Worm (Caenorhabditis elegans) whole organism, L4/young adult: ENCODE measurements around the gene col-156.
"Not testable (repeated sequence)": the region's sequence is repeated elsewhere in the genome, so short reads cannot be mapped to it uniquely, and the experiment has no call there.

Experiments used
- W03F9.2 ChIP-seq: fragments of 150-350 bp; optimal IDR thresholded peaks from 2 replicates; lab custom pipeline; 2014; ENCODE audit warnings: missing biosample characterization, missing genetic modification characterization
- dao-5 ChIP-seq: sonication (generic microtip); optimal IDR thresholded peaks from 2 replicates; lab custom pipeline; 2016; ENCODE audit warnings: missing genotype, missing genetic modification characterization, moderate library complexity, missing compliant biosample characterization
- him-1 ChIP-seq: sonication (generic microtip); optimal IDR thresholded peaks from 2 replicates; lab custom pipeline; 2016; ENCODE audit warnings: missing genotype, missing genetic modification reagents, missing genetic modification characterization, missing compliant biosample characterization

col-156 gene

DNA sequence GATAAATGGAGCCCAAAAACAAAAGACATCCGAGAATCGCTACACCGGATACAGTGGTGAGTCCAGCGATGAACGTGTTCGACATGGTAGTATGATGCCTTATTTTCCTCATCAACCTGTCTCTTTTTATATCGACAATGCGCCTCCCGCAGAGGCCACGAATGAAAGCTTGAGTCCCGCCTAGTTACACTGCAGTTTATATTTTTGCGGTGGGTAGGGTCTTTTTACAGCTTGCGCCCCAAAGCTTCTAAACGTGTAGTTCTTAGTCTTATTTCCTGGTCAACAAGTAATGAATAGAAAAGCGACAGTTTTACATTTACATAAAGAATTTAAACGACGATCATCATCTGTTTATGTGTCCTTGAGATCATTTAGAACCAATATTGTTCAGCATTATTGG lies at the start of gene col-156:
Gene col-156 (minus strand): TSS at position 101 of the 400 bp plus-strand sequence.
- TF ChIP-seq dao-5 (no peak), W03F9.2 (tag; lab: Kevin White, UChicago) (no peak), him-1 (no peak)

DNA sequence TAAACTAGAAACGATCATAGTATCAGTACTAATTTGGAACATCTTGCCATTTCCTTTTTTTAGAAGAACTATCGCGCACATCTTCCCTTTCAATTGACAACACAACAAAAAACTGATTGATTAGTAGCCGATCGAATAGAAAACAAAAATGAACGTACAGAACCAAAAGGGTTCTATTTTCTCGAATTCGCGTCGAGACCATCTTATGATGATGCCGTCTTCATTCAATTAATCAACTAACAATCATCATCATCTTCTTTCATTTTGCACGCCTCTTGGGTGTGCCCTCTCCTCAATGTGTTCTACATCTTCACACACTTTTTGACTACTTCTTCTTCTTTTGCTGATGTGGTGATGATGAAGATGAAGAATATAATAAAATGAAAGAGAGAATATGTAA lies 49.6 kb upstream of the col-156 start:
- TF ChIP-seq him-1 (no peak), W03F9.2 (tag; lab: Kevin White, UChicago) (no peak), dao-5 (no peak)

DNA sequence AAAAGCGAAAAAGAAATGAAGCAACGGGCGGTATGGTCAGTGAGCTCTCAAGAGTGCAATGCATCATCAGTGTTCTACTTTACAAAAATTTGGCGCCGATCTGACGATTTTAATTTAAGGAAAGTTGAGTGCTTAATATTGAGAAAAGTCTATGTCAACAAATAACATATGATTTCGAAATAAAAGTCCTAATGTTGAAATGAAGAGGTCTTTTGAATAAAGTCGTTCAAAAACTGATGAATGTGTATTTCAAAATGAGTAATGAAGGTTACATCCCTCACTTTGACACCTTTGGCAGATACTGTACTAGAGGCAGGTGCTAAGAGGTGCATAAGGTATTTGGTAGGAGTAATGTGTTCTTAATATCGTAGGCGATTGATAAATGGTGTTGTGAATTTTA lies 47.3 kb upstream of the col-156 start:
- no peak for TF ChIP-seq him-1
- TF ChIP-seq dao-5: no peak
- TF ChIP-seq W03F9.2 (tag; lab: Kevin White, UChicago): no peak

- TF ChIP-seq W03F9.2 (tag; lab: Kevin White, UChicago) (no peak), dao-5 (no peak), him-1 (no peak)
Measured at ce11 chrV:11496283-11496682, 46.1 kb upstream of the col-156 start, which contains the start of gene htrl-1. TSS of gene htrl-1 (minus strand) at chrV:11496383.

- no peak for TF ChIP-seq dao-5
- TF ChIP-seq W03F9.2 (tag; lab: Kevin White, UChicago): no peak
- no peak for TF ChIP-seq him-1
Measured at ce11 chrV:11492456-11492855, 42.3 kb upstream of the col-156 start, which contains the start of gene T11F9.21. TSS of gene T11F9.21 (plus strand) at chrV:11492756.

DNA sequence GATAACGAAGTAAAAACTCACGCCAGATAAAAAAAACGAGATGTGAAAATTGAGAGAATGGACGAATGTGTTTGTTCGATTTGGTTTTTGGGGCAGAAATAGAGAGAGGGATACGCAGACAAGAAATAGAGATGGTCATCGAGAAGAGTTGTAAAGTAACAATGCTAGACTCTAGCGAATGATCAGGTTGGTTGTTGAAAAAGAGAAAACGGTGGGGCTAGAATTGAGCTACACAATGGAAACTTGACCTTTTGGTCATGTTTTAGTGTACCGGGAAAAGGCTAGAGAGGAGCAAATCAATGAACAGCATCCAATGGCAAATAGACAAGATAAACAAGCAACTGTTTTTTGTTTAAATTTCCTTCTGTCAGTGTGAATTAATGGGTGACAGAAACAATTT lies 40.2 kb upstream of the col-156 start, which contains the start of gene dhs-19:
Gene dhs-19 (minus strand): TSS at position 101 of the 400 bp plus-strand sequence.
- no peak for TF ChIP-seq dao-5
- TF ChIP-seq him-1: no peak
- TF ChIP-seq W03F9.2 (tag; lab: Kevin White, UChicago): no peak

DNA sequence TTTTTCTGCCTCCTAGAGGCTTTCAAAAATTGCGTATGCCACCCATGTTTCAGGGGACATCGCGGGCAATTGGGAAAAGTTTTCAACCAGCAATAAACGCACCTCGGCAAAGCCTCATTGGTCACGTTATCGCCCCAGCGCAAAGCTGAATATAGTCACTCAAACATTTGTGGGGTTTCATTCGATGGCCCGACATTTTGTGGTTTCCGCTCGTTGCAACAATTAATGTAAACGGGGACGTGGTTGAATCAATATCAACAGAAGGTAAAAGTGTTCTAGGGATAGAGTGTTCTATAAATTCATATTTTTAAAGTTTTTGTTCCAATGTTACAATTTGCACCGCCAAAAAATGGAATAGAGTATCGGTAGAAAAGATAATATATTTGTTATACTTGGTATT lies 38.1 kb upstream of the col-156 start:
- TF ChIP-seq dao-5 (no peak), W03F9.2 (tag; lab: Kevin White, UChicago) (no peak), him-1 (no peak)

- no peak for TF ChIP-seq W03F9.2 (tag; lab: Kevin White, UChicago)
Measured at ce11 chrV:11486680-11487079, 36.5 kb upstream of the col-156 start, which contains the start of gene T11F9.10. TSS of gene T11F9.10 (plus strand) at chrV:11486980.

- TF ChIP-seq him-1 (no peak), dao-5 (no peak), W03F9.2 (tag; lab: Kevin White, UChicago) (no peak)
Measured at ce11 chrV:11485558-11485957, 35.4 kb upstream of the col-156 start, which contains the start of gene srh-1. TSS of gene srh-1 (plus strand) at chrV:11485858.

ce11 chrV:11484404-11484803 lies 34.2 kb upstream of the col-156 start:
- TF ChIP-seq dao-5 (no peak), W03F9.2 (tag; lab: Kevin White, UChicago) (no peak), him-1 (no peak)

DNA sequence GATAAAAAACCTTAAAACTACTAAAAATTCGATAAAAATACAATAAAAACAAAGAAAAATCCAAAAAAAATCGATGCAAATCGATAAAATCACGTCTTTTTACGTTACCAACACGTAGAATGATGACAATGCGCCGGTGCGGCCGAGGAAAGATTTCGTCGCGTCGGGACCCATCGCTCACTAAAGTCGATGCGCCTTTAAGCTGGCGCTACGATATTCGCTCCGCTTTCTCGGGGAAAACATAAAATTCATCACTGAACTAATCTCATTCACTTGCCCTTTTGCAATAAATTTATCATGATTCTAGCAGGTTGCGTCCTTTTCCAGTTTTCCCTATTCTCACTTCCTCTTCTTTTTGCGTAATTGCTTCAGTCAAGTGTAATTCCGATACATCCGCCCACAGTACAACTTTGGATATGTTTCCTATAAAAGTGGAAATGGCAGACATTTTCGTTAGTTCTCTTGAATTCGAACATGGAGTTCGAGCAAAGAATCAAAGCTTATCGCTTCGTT lies 33.5 kb upstream of the col-156 start, which contains the start of gene col-157:
Gene col-157 (plus strand): TSS at position 463 of the 513 bp plus-strand sequence.
- not testable (repeated sequence) for TF ChIP-seq dao-5; him-1; W03F9.2 (tag; lab: Kevin White, UChicago)

DNA sequence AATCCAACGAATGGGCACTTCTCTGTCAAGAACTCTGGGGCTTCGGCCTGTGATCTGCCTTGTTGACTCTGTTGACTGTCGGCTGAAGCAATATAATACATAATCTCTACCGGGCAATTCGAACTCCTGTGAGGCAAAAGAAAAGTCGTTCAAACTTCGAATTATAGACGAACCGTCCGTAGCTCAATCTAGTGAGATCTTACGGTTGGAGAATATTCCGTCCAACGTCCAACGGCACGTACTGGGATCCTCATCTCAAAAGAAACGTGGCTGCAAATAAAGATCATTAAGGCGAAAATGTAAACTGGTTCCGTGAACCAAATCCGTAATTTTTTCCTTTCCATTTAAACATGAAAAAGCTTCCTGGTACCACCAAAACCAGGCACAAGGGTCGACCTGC lies 30.6 kb upstream of the col-156 start, which contains the start of gene T11F9.14:
Gene T11F9.14 (minus strand): TSS at position 101 of the 400 bp plus-strand sequence.
- not testable (repeated sequence) for TF ChIP-seq him-1; dao-5; W03F9.2 (tag; lab: Kevin White, UChicago)

DNA sequence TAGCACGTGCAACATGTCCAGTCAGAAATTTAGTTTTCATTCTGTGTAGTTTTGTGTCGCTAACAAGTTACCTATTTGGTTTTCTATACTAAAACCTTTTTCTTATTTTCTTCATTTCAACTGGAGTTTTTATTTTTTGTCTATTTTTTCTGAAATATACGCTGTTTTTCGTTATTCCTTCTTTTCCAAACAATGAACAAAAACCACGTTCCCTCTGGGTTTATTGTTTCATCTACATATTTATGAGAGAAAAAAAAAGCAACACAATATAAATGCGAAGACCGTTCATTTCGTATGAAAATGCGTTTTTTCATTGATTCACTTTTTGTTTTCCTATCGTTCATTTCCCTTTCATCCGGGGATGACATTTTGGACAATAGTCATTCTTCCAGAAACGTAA lies 29.2 kb upstream of the col-156 start, which contains the start of gene T11F9.22:
Gene T11F9.22 (plus strand): TSS at position 301 of the 400 bp plus-strand sequence.
- no peak for TF ChIP-seq dao-5
- TF ChIP-seq W03F9.2 (tag; lab: Kevin White, UChicago): no peak
- no peak for TF ChIP-seq him-1

DNA sequence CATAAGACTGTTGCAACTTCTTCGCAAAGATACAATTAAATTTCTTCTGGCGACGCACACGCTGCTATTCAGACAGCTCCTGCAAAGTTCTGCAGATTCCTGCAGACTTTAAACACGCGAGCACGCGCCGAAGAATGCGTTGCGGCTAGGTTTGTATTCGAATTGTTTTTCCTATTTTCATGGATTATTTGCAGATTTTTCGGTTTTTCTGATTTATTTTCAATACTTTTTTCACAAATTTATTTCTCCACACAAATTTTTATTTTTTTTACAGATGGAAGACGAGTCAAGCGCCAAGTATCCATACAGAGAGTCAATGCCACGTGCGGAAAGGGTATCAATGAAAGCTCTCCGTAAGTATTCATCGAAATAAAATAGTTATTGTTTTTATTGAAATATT lies 25.5 kb upstream of the col-156 start, which contains the start of gene T11F9.7:
Gene T11F9.7 (plus strand): TSS at position 301 of the 400 bp plus-strand sequence.
- TF ChIP-seq him-1; W03F9.2 (tag; lab: Kevin White, UChicago); dao-5: not testable (repeated sequence)

ce11 chrV:11474399-11474798 lies 24.2 kb upstream of the col-156 start, which contains the start of gene nas-22:
TSS of gene nas-22 (plus strand) at chrV:11474699.
- TF ChIP-seq W03F9.2 (tag; lab: Kevin White, UChicago) (no peak), dao-5 (no peak), him-1 (no peak)
